Fruit fly (Drosophila melanogaster) whole organism, embryonic: ENCODE results near the gene CG14866.

Source experiments
- Aef1 ChIP-seq: fragments of 200-800 bp; sonication (Bioruptor generic); IDR thresholded peaks from 3 replicates; pipeline ENCODE4 v1.3.6; 2022; ENCODE audit warnings: missing biosample characterization, missing genetic modification characterization
- Asciz ChIP-seq: fragments of 200-800 bp; sonication (Bioruptor generic); optimal IDR thresholded peaks from 2 replicates; lab custom pipeline; 2017; ENCODE audit warnings: missing biosample characterization, mild to moderate bottlenecking, missing genetic modification characterization, missing genetic modification reagents
- Bgb ChIP-seq: fragments of 200-800 bp; sonication (Bioruptor generic); IDR thresholded peaks from 2 replicates; pipeline ENCODE4 v1.3.6; 2022; ENCODE audit warnings: missing biosample characterization, missing genetic modification characterization; ENCODE audit not compliant: partially characterized antibody
- CG10543 ChIP-seq: fragments of 200-800 bp; sonication (Bioruptor generic); optimal IDR thresholded peaks from 3 replicates; lab custom pipeline; 2017; ENCODE audit warnings: missing biosample characterization, mild to moderate bottlenecking, missing genetic modification characterization, moderate library complexity
- CG10565 ChIP-seq: fragments of 200-800 bp; sonication (Bioruptor generic); optimal IDR thresholded peaks from 3 replicates; lab custom pipeline; 2016; ENCODE audit warnings: missing biosample characterization, mild to moderate bottlenecking, missing genetic modification characterization
- CG11504 ChIP-seq: fragments of 200-800 bp; sonication (Bioruptor generic); optimal IDR thresholded peaks from 3 replicates; lab custom pipeline; 2019; ENCODE audit warnings: missing biosample characterization, mild to moderate bottlenecking, missing genetic modification characterization, moderate library complexity
- CG11560 ChIP-seq: fragments of 200-800 bp; sonication (Bioruptor generic); IDR thresholded peaks from 3 replicates; pipeline ENCODE4 v1.3.6; 2022; ENCODE audit warnings: missing biosample characterization, missing genetic modification characterization
- CG12391 ChIP-seq: fragments of 200-800 bp; sonication (Bioruptor generic); optimal IDR thresholded peaks from 3 replicates; lab custom pipeline; 2018; ENCODE audit warnings: missing biosample characterization, mild to moderate bottlenecking, missing genetic modification characterization, moderate library complexity
- CG14050 ChIP-seq: fragments of 200-800 bp; sonication (Bioruptor generic); IDR thresholded peaks from 3 replicates; pipeline ENCODE4 v1.3.6; 2022; ENCODE audit warnings: missing biosample characterization, missing genetic modification characterization
- CG16813 ChIP-seq: fragments of 200-800 bp; sonication (Bioruptor generic); IDR thresholded peaks from 3 replicates; pipeline ENCODE4 v1.3.6; 2022; ENCODE audit warnings: missing biosample characterization, missing genetic modification characterization; ENCODE audit not compliant: partially characterized antibody
- CG3407 ChIP-seq: fragments of 200-800 bp; sonication (Bioruptor generic); optimal IDR thresholded peaks from 2 replicates; lab custom pipeline; 2018; ENCODE audit warnings: missing biosample characterization, mild to moderate bottlenecking, missing genetic modification characterization
- CG4854 ChIP-seq: fragments of 200-800 bp; sonication (Bioruptor generic); optimal IDR thresholded peaks from 2 replicates; lab custom pipeline; 2016; ENCODE audit warnings: missing biosample characterization, missing genetic modification characterization, inconsistent platforms
- CG9797 ChIP-seq: fragments of 200-800 bp; sonication (Bioruptor generic); optimal IDR thresholded peaks from 3 replicates; lab custom pipeline; 2018; ENCODE audit warnings: missing biosample characterization, mild to moderate bottlenecking, missing genetic modification characterization
- CG9932 ChIP-seq: fragments of 200-800 bp; sonication (Bioruptor generic); IDR thresholded peaks from 2 replicates; pipeline ENCODE4 v1.3.6; 2022; ENCODE audit warnings: missing biosample characterization, missing genetic modification characterization
- CHES-1-like ChIP-seq: fragments of 200-800 bp; sonication (Bioruptor generic); optimal IDR thresholded peaks from 2 replicates; lab custom pipeline; 2016; ENCODE audit warnings: missing biosample characterization, missing genetic modification characterization
- CTCF ChIP-seq: fragments of 200-800 bp; sonication (Bioruptor generic); optimal IDR thresholded peaks from 2 replicates; lab custom pipeline; 2017; ENCODE audit warnings: missing biosample characterization, mild to moderate bottlenecking, missing genetic modification characterization, moderate library complexity
- Dbx ChIP-seq: fragments of 200-800 bp; sonication (Bioruptor generic); IDR thresholded peaks from 3 replicates; pipeline ENCODE4 v1.3.6; 2022; ENCODE audit warnings: missing biosample characterization, missing genetic modification characterization
- Fer3 ChIP-seq: fragments of 200-800 bp; sonication (Bioruptor generic); optimal IDR thresholded peaks from 2 replicates; lab custom pipeline; 2018; ENCODE audit warnings: missing biosample characterization, mild to moderate bottlenecking, missing genetic modification characterization, moderate library complexity
- Gug ChIP-seq: fragments of 200-800 bp; sonication (Bioruptor generic); IDR thresholded peaks from 4 replicates; pipeline ENCODE4 v1.3.6; 2022; ENCODE audit warnings: missing biosample characterization, missing genetic modification characterization
- HLH3B ChIP-seq: fragments of 200-800 bp; sonication (Bioruptor generic); IDR thresholded peaks from 2 replicates; pipeline ENCODE4 v1.3.6; 2022; ENCODE audit warnings: missing biosample characterization, missing genetic modification characterization
- Hand ChIP-seq: fragments of 200-800 bp; sonication (Bioruptor generic); optimal IDR thresholded peaks from 2 replicates; lab custom pipeline; 2017; ENCODE audit warnings: mild to moderate bottlenecking, missing biosample characterization, missing genetic modification reagents, missing genetic modification characterization
- HmgD ChIP-seq: fragments of 200-800 bp; sonication (Bioruptor generic); optimal IDR thresholded peaks from 3 replicates; lab custom pipeline; 2016; ENCODE audit warnings: missing biosample characterization, missing genetic modification characterization
- Hr39 ChIP-seq: fragments of >200 bp; optimal IDR thresholded peaks from 2 replicates; lab custom pipeline; 2017
- Nf-YC ChIP-seq: fragments of 200-800 bp; optimal IDR thresholded peaks from 3 replicates; lab custom pipeline; 2019; ENCODE audit warnings: missing biosample characterization, mild to moderate bottlenecking, missing genetic modification characterization, moderate library complexity
- Side ChIP-seq: fragments of 200-800 bp; sonication (Bioruptor generic); optimal IDR thresholded peaks from 2 replicates; lab custom pipeline; 2016; ENCODE audit warnings: missing biosample characterization, missing genetic modification characterization
- Six4 ChIP-seq: fragments of 200-800 bp; sonication (Bioruptor generic); optimal IDR thresholded peaks from 2 replicates; lab custom pipeline; 2016; ENCODE audit warnings: missing biosample characterization, missing genetic modification characterization
- Vsx1 ChIP-seq: fragments of 200-800 bp; sonication (Bioruptor generic); optimal IDR thresholded peaks from 2 replicates; lab custom pipeline; 2017; ENCODE audit warnings: missing biosample characterization, mild to moderate bottlenecking, missing genetic modification characterization, missing genetic modification reagents
- ato ChIP-seq: fragments of 200-800 bp; sonication (Bioruptor generic); IDR thresholded peaks from 2 replicates; pipeline ENCODE4 v1.3.6; 2022; ENCODE audit warnings: missing biosample characterization, missing genetic modification characterization; ENCODE audit not compliant: partially characterized antibody
- bowl ChIP-seq: fragments of 200-800 bp; sonication (Bioruptor generic); IDR thresholded peaks from 2 replicates; pipeline ENCODE4 v1.3.6; 2022; ENCODE audit warnings: missing biosample characterization, missing genetic modification characterization
- cas ChIP-seq: fragments of 200-800 bp; sonication (Bioruptor generic); IDR thresholded peaks from 2 replicates; pipeline ENCODE4 v1.3.6; 2022; ENCODE audit warnings: missing biosample characterization, missing genetic modification characterization
- cato ChIP-seq: fragments of 200-800 bp; sonication (Bioruptor generic); optimal IDR thresholded peaks from 2 replicates; lab custom pipeline; 2016; ENCODE audit warnings: missing biosample characterization, missing genetic modification characterization, borderline replicate concordance
- cg ChIP-seq: fragments of 200-800 bp; sonication (Bioruptor generic); optimal IDR thresholded peaks from 3 replicates; lab custom pipeline; 2019; ENCODE audit warnings: missing biosample characterization, mild to moderate bottlenecking, missing genetic modification characterization, moderate library complexity
- chif ChIP-seq, 2 experiments: fragments of 200-800 bp; sonication (Bioruptor generic); optimal IDR thresholded peaks; 3 replicates each; lab custom pipeline; 2016; ENCODE audit warnings: missing biosample characterization in 2 of 2, missing genetic modification characterization in 2 of 2
- dan ChIP-seq: fragments of 200-800 bp; sonication (Bioruptor generic); IDR thresholded peaks from 2 replicates; pipeline ENCODE4 v1.3.6; 2022; ENCODE audit warnings: missing biosample characterization, missing genetic modification characterization
- dati ChIP-seq: fragments of 200-800 bp; sonication (Bioruptor generic); IDR thresholded peaks from 2 replicates; pipeline ENCODE4 v1.3.6; 2022; ENCODE audit warnings: missing biosample characterization, missing genetic modification characterization
- fd96Cb ChIP-seq: fragments of 200-800 bp; sonication (Bioruptor generic); optimal IDR thresholded peaks from 2 replicates; lab custom pipeline; 2018; ENCODE audit warnings: missing biosample characterization, mild to moderate bottlenecking, missing genetic modification characterization, moderate library complexity
- grn ChIP-seq: fragments of 200-800 bp; sonication (Bioruptor generic); optimal IDR thresholded peaks from 3 replicates; lab custom pipeline; 2017; ENCODE audit warnings: missing biosample characterization, missing genetic modification characterization
- pb ChIP-seq: fragments of 200-800 bp; sonication (Bioruptor generic); optimal IDR thresholded peaks from 3 replicates; lab custom pipeline; 2016; ENCODE audit warnings: missing biosample characterization, missing genetic modification characterization
- pita ChIP-seq: fragments of 200-800 bp; sonication (Bioruptor generic); optimal IDR thresholded peaks from 2 replicates; lab custom pipeline; 2017; ENCODE audit warnings: missing biosample characterization, mild to moderate bottlenecking, missing genetic modification characterization
- pum ChIP-seq: fragments of 200-800 bp; sonication (Bioruptor generic); optimal IDR thresholded peaks from 2 replicates; lab custom pipeline; 2016; ENCODE audit warnings: missing biosample characterization, missing genetic modification characterization
- sens-2 ChIP-seq: fragments of 200-800 bp; sonication (Bioruptor generic); IDR thresholded peaks from 2 replicates; pipeline ENCODE4 v1.3.6; 2022; ENCODE audit warnings: missing biosample characterization, missing genetic modification characterization
- sug ChIP-seq: fragments of 200-800 bp; optimal IDR thresholded peaks from 2 replicates; lab custom pipeline; 2019; ENCODE audit warnings: missing biosample characterization, mild to moderate bottlenecking, missing genetic modification characterization, moderate library complexity
- tgo ChIP-seq: fragments of 200-800 bp; sonication (Bioruptor generic); IDR thresholded peaks from 3 replicates; pipeline ENCODE4 v1.3.6; 2022; ENCODE audit warnings: missing biosample characterization, missing genetic modification characterization
- tna ChIP-seq: fragments of 200-800 bp; sonication (Bioruptor generic); IDR thresholded peaks from 2 replicates; pipeline ENCODE4 v1.3.6; 2022; ENCODE audit warnings: missing biosample characterization, missing genetic modification characterization; ENCODE audit not compliant: partially characterized antibody
- tup ChIP-seq: fragments of 200-800 bp; sonication (Bioruptor generic); optimal IDR thresholded peaks from 2 replicates; lab custom pipeline; 2016; ENCODE audit warnings: missing biosample characterization, mild to moderate bottlenecking, missing genetic modification characterization, moderate library complexity
- unc-4 ChIP-seq: fragments of 200-800 bp; sonication (Bioruptor generic); IDR thresholded peaks from 2 replicates; pipeline ENCODE4 v1.3.6; 2022; ENCODE audit warnings: missing biosample characterization, missing genetic modification characterization; ENCODE audit not compliant: partially characterized antibody
- wek ChIP-seq: fragments of 200-800 bp; sonication (Bioruptor generic); optimal IDR thresholded peaks from 3 replicates; lab custom pipeline; 2018; ENCODE audit warnings: missing biosample characterization, mild to moderate bottlenecking, missing genetic modification characterization, moderate library complexity

The CG14866 gene

dm6 chr3R:15332994-15333393, 16.7 kb downstream of the CG14866 start, which contains the start of the genes Fkbp39 and Cyfip (continued):
- TF ChIP-seq CG11560 (tag; lab: Robert Waterston, UW) (peak; percentile 74; the same call in 2 of the 3 replicates), HLH3B (GFP tag; lab: Robert Waterston, UW) (no peak), unc-4 (GFP tag; lab: Robert Waterston, UW) (peak; percentile 77), Side (GFP tag; lab: Kevin White, UChicago) (peak; percentile 67), CG4854 (peak; percentile 30), cas (GFP tag; lab: Robert Waterston, UW) (no peak; the same call in 1 of the 2 replicates), grn (GFP tag; lab: Kevin White, UChicago) (no peak), dan (no peak), Dbx (GFP tag; lab: Robert Waterston, UW) (peak; percentile 80), Gug (peak; percentile 38; the same call in 1 of the 4 replicates), Bgb (peak; percentile 90), fd96Cb (tag; lab: Kevin White, UChicago) (no peak), sug (tag; lab: Kevin White, UChicago) (peak; percentile 64), CG12391 (tag; lab: Kevin White, UChicago) (peak; percentile 64), chif (GFP tag; optimal IDR thresholded peaks at IDR 0.05; lab: Kevin White, UChicago) (peak in 1 of 2 experiments; percentile 36), Hand (GFP tag; lab: Kevin White, UChicago) (no peak), tup (GFP tag; lab: Kevin White, UChicago) (no peak), pb (GFP tag; lab: Kevin White, UChicago) (no peak), tna (0 out of 2 replicates have a peak, but pooled peaks have one; percentile 34), pita (GFP tag; lab: Kevin White, UChicago) (peak; percentile 81), CG16813 (GFP tag; lab: Robert Waterston, UW) (peak; percentile 74), CG9932 (peak; percentile 71), cg (GFP tag; lab: Kevin White, UChicago) (peak; percentile 47), CG11504 (tag; lab: Kevin White, UChicago) (no peak), Hr39 (lab: Kevin White, UChicago) (no peak), CG10543 (GFP tag; lab: Kevin White, UChicago) (peak; percentile 44), cato (no peak), bowl (GFP tag; lab: Robert Waterston, UW) (no peak), wek (no peak), CG10565 (GFP tag; lab: Kevin White, UChicago) (no peak), Fer3 (tag; lab: Kevin White, UChicago) (peak; percentile 27), tgo (GFP tag; lab: Robert Waterston, UW) (no peak), CG9797 (GFP tag; lab: Kevin White, UChicago) (peak; percentile 87), Aef1 (GFP tag; lab: Robert Waterston, UW) (peak; percentile 83), ato (GFP tag; lab: Robert Waterston, UW) (peak; percentile 67), CTCF (GFP tag; lab: Kevin White, UChicago) (peak; percentile 34), CHES-1-like (peak; percentile 92), Asciz (GFP tag; lab: Kevin White, UChicago) (no peak), pum (GFP tag; lab: Kevin White, UChicago) (peak; percentile 32), Vsx1 (GFP tag; lab: Kevin White, UChicago) (no peak), Six4 (peak; percentile 36), sens-2 (no peak), dati (GFP tag; lab: Robert Waterston, UW) (no peak), CG3407 (no peak), CG14050 (GFP tag; lab: Robert Waterston, UW) (no peak), HmgD (peak; percentile 87), Nf-YC (tag; lab: Kevin White, UChicago) (no peak)
